Fruit fly (Drosophila melanogaster): ENCODE data around the gene CG42717.
A peak's percentile ranks its signal among the peaks of the same experiment; 100 is the strongest.

The CG42717 gene

DNA sequence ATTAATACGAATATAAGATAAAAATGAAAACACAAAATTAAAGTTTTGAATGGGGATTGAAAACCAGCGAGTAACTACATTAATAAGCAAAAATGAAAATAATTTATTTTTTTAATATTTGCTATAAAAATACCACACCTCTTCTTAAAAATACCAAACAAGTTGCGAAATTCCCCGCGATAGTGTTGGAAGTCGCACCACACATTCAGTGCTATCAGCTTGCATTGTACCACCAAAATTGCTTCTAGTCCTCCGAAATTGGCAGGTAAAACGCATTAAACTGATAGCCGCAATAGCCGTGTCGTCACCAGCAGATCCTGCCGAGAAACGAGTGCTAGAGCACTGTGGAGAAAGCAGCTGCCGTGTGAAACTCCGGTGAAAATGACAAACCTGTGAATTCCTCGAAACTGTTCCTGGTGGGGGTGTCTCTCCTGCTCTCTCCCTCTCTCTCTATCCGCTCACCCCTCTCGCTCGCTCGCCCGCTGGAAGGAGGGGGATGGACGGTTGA is 44.9 kb downstream of the CG42717 start, which contains the start of gene Hip14 (continued):
- TF ChIP-seq hkb (optimal IDR thresholded peaks at IDR 0.05) (no peak), hkb (GFP tag; IDR thresholded peaks at IDR 0.05) (no peak), CG14014 (GFP tag; IDR thresholded peaks at IDR 0.05) (no peak), CG12236 (GFP tag; optimal IDR thresholded peaks at IDR 0.05) (no peak), CG8388 (GFP tag; optimal IDR thresholded peaks at IDR 0.05) (no peak), MBD-R2 (GFP tag; IDR thresholded peaks at IDR 0.05) (peak; percentile 57), CG6854 (GFP tag; optimal IDR thresholded peaks at IDR 0.05) (no peak), CG7839 (tag; optimal IDR thresholded peaks at IDR 0.05) (no peak), insv (GFP tag; optimal IDR thresholded peaks at IDR 0.05) (no peak), MTF-1 (GFP tag; optimal IDR thresholded peaks at IDR 0.05; ENCODE audit: borderline replicate concordance) (no peak), ken (GFP tag; IDR thresholded peaks at IDR 0.05) (no peak), emc (GFP tag; optimal IDR thresholded peaks at IDR 0.05) (no peak), CG42726 (GFP tag; IDR thresholded peaks at IDR 0.05; ENCODE audit: partially characterized antibody) (no peak), CG18262 (tag; optimal IDR thresholded peaks at IDR 0.05) (peak; percentile 32), br (optimal IDR thresholded peaks at IDR 0.05) (no peak), bigmax (GFP tag; optimal IDR thresholded peaks at IDR 0.05) (no peak), Max (GFP tag; optimal IDR thresholded peaks at IDR 0.05) (no peak), HLH54F (GFP tag; optimal IDR thresholded peaks at IDR 0.05) (peak; percentile 0), dm (GFP tag; optimal IDR thresholded peaks at IDR 0.05) (no peak), CTCF (GFP tag; optimal IDR thresholded peaks at IDR 0.05) (peak; percentile 18), CG13287 (GFP tag; IDR thresholded peaks at IDR 0.05; ENCODE audit: partially characterized antibody) (peak; percentile 40; the same call in 1 of the 2 replicates), TFAM (GFP tag; optimal IDR thresholded peaks at IDR 0.05) (no peak), CG5953 (GFP tag; IDR thresholded peaks at IDR 0.05) (no peak), CG18619 (GFP tag; optimal IDR thresholded peaks at IDR 0.05) (no peak), Bdp1 (GFP tag; optimal IDR thresholded peaks at IDR 0.05) (no peak), Jarid2 (GFP tag; optimal IDR thresholded peaks at IDR 0.05) (no peak), bsh (GFP tag; optimal IDR thresholded peaks at IDR 0.05) (no peak), ftz-f1 (GFP tag; optimal IDR thresholded peaks at IDR 0.05) (peak; percentile 20), CG15011 (GFP tag; optimal IDR thresholded peaks at IDR 0.05) (no peak), slp2 (GFP tag; optimal IDR thresholded peaks at IDR 0.05) (no peak), CG9932 (GFP tag; IDR thresholded peaks at IDR 0.05) (no peak), Oaz (GFP tag; IDR thresholded peaks at IDR 0.05) (no peak), Neu2 (GFP tag; optimal IDR thresholded peaks at IDR 0.05; ENCODE audit: borderline replicate concordance) (no peak), Ptx1 (GFP tag; IDR thresholded peaks at IDR 0.05) (no peak), CG7928 (GFP tag; optimal IDR thresholded peaks at IDR 0.05) (no peak), CG1233 (GFP tag; optimal IDR thresholded peaks at IDR 0.05) (no peak), CG11085 (GFP tag; IDR thresholded peaks at IDR 0.05) (no peak), CG33557 (GFP tag; optimal IDR thresholded peaks at IDR 0.05) (no peak), CG14667 (GFP tag; IDR thresholded peaks at IDR 0.05) (no peak), corto (GFP tag; optimal IDR thresholded peaks at IDR 0.05) (no peak), pzg (GFP tag; optimal IDR thresholded peaks at IDR 0.05) (peak; percentile 52), unpg (GFP tag; optimal IDR thresholded peaks at IDR 0.05) (no peak), Mad (GFP tag; optimal IDR thresholded peaks at IDR 0.05) (no peak), CG6765 (GFP tag; optimal IDR thresholded peaks at IDR 0.05) (no peak), CG1024 (GFP tag; IDR thresholded peaks at IDR 0.05) (no peak), Fer2 (tag; optimal IDR thresholded peaks at IDR 0.05) (no peak), CG5180 (GFP tag; optimal IDR thresholded peaks at IDR 0.05) (no peak), CG34376 (GFP tag; optimal IDR thresholded peaks at IDR 0.05) (peak; percentile 19), CG2202 (tag; optimal IDR thresholded peaks at IDR 0.05) (no peak), fru (optimal IDR thresholded peaks at IDR 0.05) (no peak), chn (GFP tag; optimal IDR thresholded peaks at IDR 0.05) (peak; percentile 15), Myb (GFP tag; optimal IDR thresholded peaks at IDR 0.05) (no peak), run (tag; optimal IDR thresholded peaks at IDR 0.05) (no peak)

All from whole organism, embryonic.